Worm (Caenorhabditis elegans): ENCODE results near the gene dmd-5.

- TF ChIP-seq lin-11 (tag; optimal IDR thresholded peaks at IDR 0.05) = no peak
- no peak for TF ChIP-seq dmd-4 (tag; optimal IDR thresholded peaks at IDR 0.05; ENCODE audit: borderline replicate concordance)
- no peak for TF ChIP-seq hlh-30 (tag; optimal IDR thresholded peaks at IDR 0.05; ENCODE audit: insufficient read depth)
- TF ChIP-seq T23F11.4 (GFP tag; optimal IDR thresholded peaks at IDR 0.05) = no peak
- TF ChIP-seq pqm-1 (tag; optimal IDR thresholded peaks at IDR 0.05) = no peak
- no peak for TF ChIP-seq unc-86 (tag; optimal IDR thresholded peaks at IDR 0.05)
- TF ChIP-seq ceh-48 (tag; optimal IDR thresholded peaks at IDR 0.05) = no peak
- no peak for TF ChIP-seq ztf-16 (tag; optimal IDR thresholded peaks at IDR 0.05)
- no peak for TF ChIP-seq nhr-232 (tag; optimal IDR thresholded peaks at IDR 0.05)
- no peak for TF ChIP-seq nhr-11 (tag; optimal IDR thresholded peaks at IDR 0.05)
- TF ChIP-seq rnt-1 (tag; optimal IDR thresholded peaks at IDR 0.05) = no peak
These were observed 14.8 kb upstream of the dmd-5 start, which contains the start of gene K05F1.13 for ce11 chrII:5788815-5789214.

All from whole organism, late embryonic.